Fruit fly (Drosophila melanogaster): ENCODE measurements around the gene CG12355.

The CG12355 gene

DNA sequence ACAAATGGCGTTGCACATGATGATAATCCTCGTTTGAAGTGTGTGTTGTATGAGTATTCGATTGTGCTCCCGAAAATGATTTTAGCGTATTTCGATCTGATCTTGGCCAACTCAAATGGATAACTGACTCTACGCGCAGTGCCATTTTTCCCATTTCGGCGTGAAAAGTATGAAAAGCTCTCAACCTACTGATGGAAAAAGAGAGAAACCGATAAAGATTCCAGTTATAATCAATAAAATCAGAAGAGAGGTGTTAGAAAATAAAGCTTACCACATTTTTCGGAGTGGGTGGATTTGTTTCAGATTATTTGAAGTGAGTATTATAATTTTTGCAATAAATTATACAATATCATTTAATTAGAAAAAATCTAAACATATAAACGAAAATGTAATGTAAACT, 24.1 kb upstream of the CG12355 start, which contains the start of gene mex1:
TSS of gene mex1 (minus strand) at position 101 of the 400 bp plus-strand sequence.
- TF ChIP-seq CG18599 (GFP tag; optimal IDR thresholded peaks at IDR 0.05) (peak; percentile 9), Meics (GFP tag; optimal IDR thresholded peaks at IDR 0.05) (peak; percentile 46), Fer2 (tag; optimal IDR thresholded peaks at IDR 0.05) (no peak), NK7.1 (GFP tag; optimal IDR thresholded peaks at IDR 0.05) (no peak), cwo (GFP tag; optimal IDR thresholded peaks at IDR 0.05) (peak; percentile 30)

DNA sequence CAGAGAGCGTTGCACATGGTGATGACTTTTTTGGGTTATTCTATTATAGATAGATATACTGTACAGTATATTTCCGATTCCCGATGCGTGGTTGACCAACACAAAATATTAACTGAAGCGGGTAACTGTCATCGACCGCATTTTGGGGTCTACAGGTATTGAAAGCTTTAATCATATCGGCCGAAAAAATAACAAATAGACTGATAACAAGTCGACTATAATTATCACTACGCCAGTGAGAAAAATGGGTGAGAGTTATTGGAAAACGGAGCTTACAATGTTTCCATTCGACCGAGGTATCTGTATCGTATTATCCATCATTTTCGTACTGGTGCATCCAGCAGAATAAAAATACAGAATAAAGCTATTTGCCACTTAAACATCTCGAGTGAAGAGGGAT, 23.0 kb upstream of the CG12355 start:
- TF ChIP-seq CG4707 (GFP tag; optimal IDR thresholded peaks at IDR 0.05) = no peak
- TF ChIP-seq CG7556 (GFP tag; optimal IDR thresholded peaks at IDR 0.05) = no peak
- TF ChIP-seq mirr (GFP tag; optimal IDR thresholded peaks at IDR 0.05) = peak; percentile 63
- peak; percentile 76 for TF ChIP-seq exex (tag; optimal IDR thresholded peaks at IDR 0.05)
- TF ChIP-seq lab (GFP tag; optimal IDR thresholded peaks at IDR 0.05) = peak; percentile 4
- no peak for TF ChIP-seq tll (GFP tag; optimal IDR thresholded peaks at IDR 0.05)
- no peak for TF ChIP-seq zen (tag; optimal IDR thresholded peaks at IDR 0.05)
- TF ChIP-seq maf-S (GFP tag; optimal IDR thresholded peaks at IDR 0.05) = no peak
- no peak for TF ChIP-seq Awh (GFP tag; IDR thresholded peaks at IDR 0.05)
- no peak for TF ChIP-seq ftz-f1 (GFP tag; optimal IDR thresholded peaks at IDR 0.05)
- TF ChIP-seq CTCF (GFP tag; optimal IDR thresholded peaks at IDR 0.05) = no peak
- no peak for TF ChIP-seq HmgD (GFP tag; optimal IDR thresholded peaks at IDR 0.05)
- TF ChIP-seq seq (GFP tag; IDR thresholded peaks at IDR 0.05) = no peak
- TF ChIP-seq CG10274 (GFP tag; optimal IDR thresholded peaks at IDR 0.05) = no peak
- TF ChIP-seq CG15696 (tag; optimal IDR thresholded peaks at IDR 0.05) = no peak
- peak; percentile 29 for TF ChIP-seq Med (GFP tag)
- no peak for TF ChIP-seq Gug (GFP tag; IDR thresholded peaks at IDR 0.05)
- peak; percentile 12 for TF ChIP-seq CG34376 (GFP tag; optimal IDR thresholded peaks at IDR 0.05)
- no peak for TF ChIP-seq da (GFP tag; optimal IDR thresholded peaks at IDR 0.05)
- TF ChIP-seq tgo (GFP tag; IDR thresholded peaks at IDR 0.05) = no peak
- TF ChIP-seq CG15601 (tag; optimal IDR thresholded peaks at IDR 0.05) = peak; percentile 32
- TF ChIP-seq CG12299 (tag; optimal IDR thresholded peaks at IDR 0.05) = no peak
- TF ChIP-seq GATAe (GFP tag; conservative IDR thresholded peaks at IDR 0.05) = peak; percentile 42
- no peak for TF ChIP-seq eyg (GFP tag; optimal IDR thresholded peaks at IDR 0.05)
- no peak for TF ChIP-seq grn (GFP tag; optimal IDR thresholded peaks at IDR 0.05)
- TF ChIP-seq CG2712 (tag; optimal IDR thresholded peaks at IDR 0.05) = no peak
- TF ChIP-seq CG13894 (tag; optimal IDR thresholded peaks at IDR 0.05) = no peak
- TF ChIP-seq D19B (GFP tag; optimal IDR thresholded peaks at IDR 0.05) = no peak
- TF ChIP-seq Nf-YA (GFP tag; IDR thresholded peaks at IDR 0.05) = no peak
- 0 out of 2 replicates have a peak, but pooled peaks have one; percentile 19 for TF ChIP-seq stc (GFP tag; IDR thresholded peaks at IDR 0.05)
- TF ChIP-seq CG2199 (GFP tag; IDR thresholded peaks at IDR 0.05) = 0 out of 3 replicates have a peak, but pooled peaks have one; percentile 56
- no peak for TF ChIP-seq CG8290 (GFP tag; optimal IDR thresholded peaks at IDR 0.05)
- peak in 1 of 2 experiments; percentile 17 for TF ChIP-seq CG8290 (tag; optimal IDR thresholded peaks at IDR 0.05)
- no peak for TF ChIP-seq pnt (GFP tag; optimal IDR thresholded peaks at IDR 0.05)
- no peak for TF ChIP-seq ase (GFP tag; IDR thresholded peaks at IDR 0.05)
- TF ChIP-seq slou (GFP tag; optimal IDR thresholded peaks at IDR 0.05) = no peak
- no peak for TF ChIP-seq CG13296 (GFP tag; optimal IDR thresholded peaks at IDR 0.05)
- TF ChIP-seq nom (GFP tag; optimal IDR thresholded peaks at IDR 0.05) = no peak
- no peak for TF ChIP-seq ttk (GFP tag; IDR thresholded peaks at IDR 0.05)
- TF ChIP-seq Hey (tag; optimal IDR thresholded peaks at IDR 0.05) = no peak
- no peak for TF ChIP-seq trh (GFP tag; optimal IDR thresholded peaks at IDR 0.05)
- TF ChIP-seq Eip74EF (GFP tag; optimal IDR thresholded peaks at IDR 0.05) = no peak
- TF ChIP-seq CG7963 (GFP tag; IDR thresholded peaks at IDR 0.05; ENCODE audit: partially characterized antibody) = no peak
- TF ChIP-seq CHES-1-like (GFP tag; optimal IDR thresholded peaks at IDR 0.05) = no peak
- TF ChIP-seq CG8924 (tag; optimal IDR thresholded peaks at IDR 0.05) = no peak
